Fruit fly (Drosophila melanogaster) whole organism, wandering third instar larva: ENCODE measurements around the gene PhKgamma.

Experiments used
- Abd-B ChIP-seq: fragments of >200 bp; optimal IDR thresholded peaks from 2 replicates; lab custom pipeline; 2017; ENCODE audit warnings: missing biosample characterization, missing genetic modification characterization
- CG32264 ChIP-seq: fragments of 200-800 bp; sonication (Bioruptor generic); optimal IDR thresholded peaks from 2 replicates; lab custom pipeline; 2016; ENCODE audit warnings: missing biosample characterization, missing genetic modification characterization
- CG9705 ChIP-seq: fragments of 200-800 bp; sonication (Bioruptor generic); optimal IDR thresholded peaks from 2 replicates; lab custom pipeline; 2018; ENCODE audit warnings: missing biosample characterization, mild to moderate bottlenecking, missing genetic modification characterization
- CrebA ChIP-seq: fragments of 200-800 bp; sonication (Bioruptor generic); optimal IDR thresholded peaks from 2 replicates; lab custom pipeline; 2016; ENCODE audit warnings: missing biosample characterization, mild to moderate bottlenecking, missing genetic modification characterization, borderline replicate concordance
- Dfd ChIP-seq: fragments of >200 bp; optimal IDR thresholded peaks from 2 replicates; lab custom pipeline; 2017; ENCODE audit warnings: missing biosample characterization, missing genetic modification characterization
- Dif ChIP-seq: fragments of 200-275, 200-300 bp; sonication (Bioruptor generic); optimal IDR thresholded peaks from 2 replicates; lab custom pipeline; 2018; ENCODE audit warnings: missing biosample characterization, missing genetic modification characterization; ENCODE audit not compliant: partially characterized antibody
- GATAd ChIP-seq: sonication (Bioruptor generic); optimal IDR thresholded peaks from 2 replicates; lab custom pipeline; 2016; ENCODE audit warnings: missing biosample characterization, missing genetic modification characterization
- HLH106 ChIP-seq: fragments of 200-800 bp; optimal IDR thresholded peaks from 3 replicates; lab custom pipeline; 2019; ENCODE audit warnings: missing biosample characterization, mild to moderate bottlenecking, missing genetic modification characterization, moderate library complexity
- Hnf4 ChIP-seq: fragments of 200-800 bp; sonication (Bioruptor generic); optimal IDR thresholded peaks from 2 replicates; lab custom pipeline; 2016; ENCODE audit warnings: missing biosample characterization, mild to moderate bottlenecking, missing genetic modification characterization
- Hr78 ChIP-seq: fragments of >200 bp; optimal IDR thresholded peaks from 2 replicates; lab custom pipeline; 2017; ENCODE audit warnings: missing biosample characterization, missing genetic modification characterization
- Hr83 ChIP-seq: fragments of 200-300 bp; sonication (Bioruptor generic); optimal IDR thresholded peaks from 2 replicates; lab custom pipeline; 2016; ENCODE audit warnings: missing biosample characterization, mild to moderate bottlenecking, missing genetic modification characterization, moderate library complexity; ENCODE audit not compliant: poor library complexity, severe bottlenecking
- Jra ChIP-seq: sonication (Bioruptor generic); optimal IDR thresholded peaks from 2 replicates; lab custom pipeline; 2016; ENCODE audit warnings: missing biosample characterization, missing genetic modification characterization
- Mio ChIP-seq: sonication (Bioruptor generic); optimal IDR thresholded peaks from 2 replicates; lab custom pipeline; 2016; ENCODE audit warnings: missing biosample characterization, missing genetic modification characterization
- Myc ChIP-seq: fragments of >200 bp; optimal IDR thresholded peaks from 2 replicates; lab custom pipeline; 2017
- N ChIP-seq: fragments of >200 bp; optimal IDR thresholded peaks from 2 replicates; lab custom pipeline; 2018; ENCODE audit warnings: missing biosample characterization, missing external identifiers, missing genetic modification characterization
- OdsH ChIP-seq: fragments of 200-800 bp; sonication (Bioruptor generic); optimal IDR thresholded peaks from 2 replicates; lab custom pipeline; 2016; ENCODE audit warnings: missing biosample characterization, mild to moderate bottlenecking, missing genetic modification characterization
- Rel ChIP-seq, 2 experiments: fragments of 200-800 bp; sonication (Bioruptor generic) in 1 of 2; optimal IDR thresholded peaks; 2 replicates in 1 of 2; 3 replicates in 1 of 2; lab custom pipeline; 2016 to 2019; ENCODE audit warnings: mild to moderate bottlenecking in 2 of 2, missing biosample characterization in 2 of 2, missing genetic modification characterization in 2 of 2, moderate library complexity in 1 of 2
- Sp1 ChIP-seq: fragments of 200-800 bp; sonication (Bioruptor generic); optimal IDR thresholded peaks from 3 replicates; lab custom pipeline; 2019; ENCODE audit warnings: missing biosample characterization, mild to moderate bottlenecking, missing genetic modification characterization, moderate library complexity
- Vsx2 ChIP-seq: fragments of 200-300, 225-300 bp; sonication (Bioruptor generic); optimal IDR thresholded peaks from 2 replicates; lab custom pipeline; 2018; ENCODE audit warnings: missing biosample characterization, missing genetic modification characterization; ENCODE audit not compliant: partially characterized antibody
- br ChIP-seq: fragments of 200-800 bp; sonication (Bioruptor generic); optimal IDR thresholded peaks from 2 replicates; lab custom pipeline; 2016; ENCODE audit warnings: missing biosample characterization, missing genetic modification characterization
- brk ChIP-seq: fragments of 200-800 bp; sonication (Bioruptor generic); optimal IDR thresholded peaks from 2 replicates; lab custom pipeline; 2016; ENCODE audit warnings: missing biosample characterization, mild to moderate bottlenecking, missing genetic modification characterization
- dl ChIP-seq, 2 experiments: fragments of 175-275, 200-275 bp in 1 of 2; fragments of 200-275 bp in 1 of 2; sonication (Bioruptor generic); optimal IDR thresholded peaks; lab custom pipeline; 2018; ENCODE audit warnings: mild to moderate bottlenecking in 2 of 2, missing biosample characterization in 2 of 2, missing genetic modification characterization in 2 of 2, moderate library complexity in 2 of 2; ENCODE audit not compliant: partially characterized antibody in 2 of 2, insufficient read depth in 1 of 2
- dmrt93B ChIP-seq: fragments of 200-800 bp; sonication (Bioruptor generic); optimal IDR thresholded peaks from 2 replicates; lab custom pipeline; 2018; ENCODE audit warnings: missing biosample characterization, mild to moderate bottlenecking, missing genetic modification characterization
- ey ChIP-seq: fragments of 200-800 bp; sonication (Bioruptor generic); optimal IDR thresholded peaks from 2 replicates; lab custom pipeline; 2016; ENCODE audit warnings: missing biosample characterization, missing genetic modification characterization
- foxo ChIP-seq, 2 experiments: fragments of 200-800 bp; sonication (Bioruptor generic); optimal IDR thresholded peaks; 2 replicates in 1 of 2; 3 replicates in 1 of 2; lab custom pipeline; 2016 to 2017; ENCODE audit warnings: missing biosample characterization in 2 of 2, missing genetic modification characterization in 2 of 2
- fru ChIP-seq: fragments of 200-800 bp; sonication (Bioruptor generic); optimal IDR thresholded peaks from 3 replicates; lab custom pipeline; 2016; ENCODE audit warnings: missing biosample characterization, mild to moderate bottlenecking, missing genetic modification characterization
- h ChIP-seq: fragments of 200-800 bp; sonication (Bioruptor generic); optimal IDR thresholded peaks from 3 replicates; lab custom pipeline; 2016; ENCODE audit warnings: missing biosample characterization, mild to moderate bottlenecking, missing genetic modification characterization
- jim ChIP-seq: fragments of 175-275, 200-325 bp; sonication (Bioruptor generic); optimal IDR thresholded peaks from 2 replicates; lab custom pipeline; 2016; ENCODE audit warnings: missing biosample characterization, mild to moderate bottlenecking, missing genetic modification characterization
- lola ChIP-seq: fragments of >200 bp; optimal IDR thresholded peaks from 2 replicates; lab custom pipeline; 2017; ENCODE audit warnings: missing biosample characterization, missing genetic modification characterization
- pan ChIP-seq: fragments of >200 bp; optimal IDR thresholded peaks from 2 replicates; lab custom pipeline; 2017
- psq ChIP-seq: fragments of 200-800 bp; sonication (Bioruptor generic); optimal IDR thresholded peaks from 3 replicates; lab custom pipeline; 2017; ENCODE audit warnings: missing biosample characterization, mild to moderate bottlenecking, missing genetic modification characterization, moderate library complexity
- rgr ChIP-seq: fragments of 200-800 bp; sonication (Bioruptor generic); optimal IDR thresholded peaks from 3 replicates; lab custom pipeline; 2016; ENCODE audit warnings: missing biosample characterization, mild to moderate bottlenecking, missing genetic modification characterization
- sage ChIP-seq: fragments of 200-800 bp; sonication (Bioruptor generic); optimal IDR thresholded peaks from 2 replicates; lab custom pipeline; 2016; ENCODE audit warnings: missing biosample characterization, mild to moderate bottlenecking, missing genetic modification characterization
- sv ChIP-seq: fragments of 200-800 bp; sonication (Bioruptor generic); optimal IDR thresholded peaks from 3 replicates; lab custom pipeline; 2016; ENCODE audit warnings: missing biosample characterization, missing genetic modification characterization
- tai ChIP-seq: sonication (Bioruptor generic); optimal IDR thresholded peaks from 2 replicates; lab custom pipeline; 2016; ENCODE audit warnings: missing biosample characterization, missing genetic modification characterization
- usp ChIP-seq: fragments of >200 bp; optimal IDR thresholded peaks from 2 replicates; lab custom pipeline; 2017; ENCODE audit warnings: missing biosample characterization, missing genetic modification characterization
- woc ChIP-seq: sonication (Bioruptor generic); optimal IDR thresholded peaks from 2 replicates; lab custom pipeline; 2016; ENCODE audit warnings: missing biosample characterization, mild to moderate bottlenecking, missing genetic modification characterization

The PhKgamma gene

dm6 chrX:11694959-11695882 is at the start of gene PhKgamma:
PhKgamma (plus strand) TSS chrX:11695137.
- peak; percentile 19 for TF ChIP-seq N
- peak; percentile 16 for TF ChIP-seq Myc (lab: Kevin White, UChicago)
- no peak for TF ChIP-seq Rel (GFP tag; optimal IDR thresholded peaks at IDR 0.05; lab: Kevin White, UChicago)
- TF ChIP-seq Rel (tag; optimal IDR thresholded peaks at IDR 0.05; lab: Kevin White, UChicago): peak; percentile 44
- peak; percentile 21 for TF ChIP-seq Sp1 (GFP tag; lab: Kevin White, UChicago)
- peak; percentile 52 for TF ChIP-seq Hr83
- peak in 1 of 2 experiments; percentile 44 for TF ChIP-seq foxo (GFP tag; optimal IDR thresholded peaks at IDR 0.05; lab: Kevin White, UChicago)
- peak; percentile 61 for TF ChIP-seq psq
- TF ChIP-seq GATAd (GFP tag; lab: Kevin White, UChicago): no peak
- no peak for TF ChIP-seq dl (GFP tag; optimal IDR thresholded peaks at IDR 0.05; lab: Kevin White, UChicago; ENCODE audit: insufficient read depth in 1 of 2, partially characterized antibody in 2 of 2)
- peak; percentile 20 for TF ChIP-seq HLH106 (tag; lab: Kevin White, UChicago)
- TF ChIP-seq h: peak; percentile 35
- peak; percentile 25 for TF ChIP-seq OdsH
- no peak for TF ChIP-seq Abd-B (GFP tag; lab: Kevin White, UChicago)
- TF ChIP-seq rgr: peak; percentile 46
- no peak for TF ChIP-seq brk
- TF ChIP-seq fru (GFP tag; lab: Kevin White, UChicago): peak; percentile 23

DNA sequence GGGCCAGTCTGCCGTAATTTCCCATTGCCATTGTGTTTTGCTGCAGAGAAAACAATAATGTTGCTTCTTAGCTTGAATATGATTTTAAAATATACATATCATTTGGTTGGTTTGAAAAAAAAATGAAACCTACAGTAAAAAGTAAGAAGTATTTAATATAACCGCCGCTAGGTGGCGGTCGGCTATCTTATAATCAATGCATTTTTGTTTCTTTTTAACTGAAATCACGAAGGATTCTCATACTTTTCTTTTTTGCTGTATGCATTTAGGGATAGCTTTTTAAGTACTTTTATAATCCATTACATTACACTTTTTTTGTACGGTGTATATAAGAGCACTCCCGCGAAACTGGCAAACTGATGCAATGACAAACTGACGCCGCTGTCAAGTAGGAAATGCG is 43.5 kb upstream of the PhKgamma start:
- TF ChIP-seq foxo (GFP tag; optimal IDR thresholded peaks at IDR 0.05; lab: Kevin White, UChicago): no peak
- TF ChIP-seq h: no peak
- no peak for TF ChIP-seq Hr78 (GFP tag; lab: Kevin White, UChicago)
- TF ChIP-seq sage (GFP tag; lab: Kevin White, UChicago): no peak
- no peak for TF ChIP-seq Myc (lab: Kevin White, UChicago)
- TF ChIP-seq br (GFP tag; lab: Kevin White, UChicago): no peak
- no peak for TF ChIP-seq lola
- no peak for TF ChIP-seq OdsH
- TF ChIP-seq Vsx2 (GFP tag; lab: Kevin White, UChicago): no peak
- no peak for TF ChIP-seq CG9705 (GFP tag; lab: Kevin White, UChicago)
- TF ChIP-seq, all 38 proteins: peak for 0

dm6 chrX:11652991-11653390 is 41.9 kb upstream of the PhKgamma start:
- no peak for TF ChIP-seq ey (GFP tag; lab: Kevin White, UChicago)
- no peak for TF ChIP-seq brk
- TF ChIP-seq GATAd (GFP tag; lab: Kevin White, UChicago): no peak
- no peak for TF ChIP-seq Hr78 (GFP tag; lab: Kevin White, UChicago)
- no peak for TF ChIP-seq Abd-B (GFP tag; lab: Kevin White, UChicago)
- no peak for TF ChIP-seq CG9705 (GFP tag; lab: Kevin White, UChicago)
- TF ChIP-seq CG32264: no peak
- no peak for TF ChIP-seq N
- TF ChIP-seq tai: no peak
- no peak for TF ChIP-seq Mio (GFP tag; lab: Kevin White, UChicago)
- TF ChIP-seq Sp1 (GFP tag; lab: Kevin White, UChicago): no peak
- TF ChIP-seq foxo (GFP tag; optimal IDR thresholded peaks at IDR 0.05; lab: Kevin White, UChicago): no peak
- TF ChIP-seq rgr: no peak
- no peak for TF ChIP-seq br (GFP tag; lab: Kevin White, UChicago)

- TF ChIP-seq br (GFP tag; lab: Kevin White, UChicago) (no peak), sv (GFP tag; lab: Kevin White, UChicago) (peak; percentile 9), fru (GFP tag; lab: Kevin White, UChicago) (peak; percentile 41), psq (peak; percentile 8), HLH106 (tag; lab: Kevin White, UChicago) (peak; percentile 35), tai (no peak), rgr (no peak), woc (no peak), dl (GFP tag; optimal IDR thresholded peaks at IDR 0.05; lab: Kevin White, UChicago; ENCODE audit: insufficient read depth in 1 of 2, partially characterized antibody in 2 of 2) (no peak), usp (GFP tag; lab: Kevin White, UChicago) (no peak), Dfd (GFP tag; lab: Kevin White, UChicago) (no peak), Vsx2 (GFP tag; lab: Kevin White, UChicago) (no peak), Myc (lab: Kevin White, UChicago) (no peak), foxo (GFP tag; optimal IDR thresholded peaks at IDR 0.05; lab: Kevin White, UChicago) (peak in 1 of 2 experiments; percentile 16), Mio (GFP tag; lab: Kevin White, UChicago) (no peak), CrebA (GFP tag; lab: Kevin White, UChicago) (no peak), Hr78 (GFP tag; lab: Kevin White, UChicago) (no peak), Hnf4 (GFP tag; lab: Kevin White, UChicago) (no peak), sage (GFP tag; lab: Kevin White, UChicago) (no peak), OdsH (peak; percentile 15), dmrt93B (no peak), Rel (GFP tag; optimal IDR thresholded peaks at IDR 0.05; lab: Kevin White, UChicago) (no peak), Rel (tag; optimal IDR thresholded peaks at IDR 0.05; lab: Kevin White, UChicago) (no peak), ey (GFP tag; lab: Kevin White, UChicago) (peak; percentile 10), brk (no peak), lola (no peak), Dif (no peak), Sp1 (GFP tag; lab: Kevin White, UChicago) (peak; percentile 7), CG9705 (GFP tag; lab: Kevin White, UChicago) (no peak), CG32264 (no peak), pan (lab: Kevin White, UChicago) (no peak), h (peak; percentile 23), jim (GFP tag; lab: Kevin White, UChicago) (no peak), Jra (GFP tag; lab: Kevin White, UChicago) (no peak)
Observed at dm6 chrX:11657140-11657539, 37.8 kb upstream of the PhKgamma start.
